Fruit fly (Drosophila melanogaster) whole organism, adult: ENCODE data around the gene mthl9.
A peak's percentile ranks its signal among the peaks of the same experiment; 100 is the strongest.

Experiments used
- CG11617 ChIP-seq: fragments of 200-800 bp; sonication (Bioruptor generic); optimal IDR thresholded peaks from 2 replicates; lab custom pipeline; 2017; ENCODE audit warnings: mild to moderate bottlenecking, missing biosample characterization, missing genetic modification reagents, missing genetic modification characterization
- CG12768 ChIP-seq: fragments of 200-800 bp; sonication (Bioruptor generic); optimal IDR thresholded peaks from 2 replicates; lab custom pipeline; 2017; ENCODE audit warnings: missing biosample characterization, missing genetic modification characterization, mild to moderate bottlenecking, moderate library complexity, missing genetic modification reagents
- CG14711 ChIP-seq: fragments of 200-800 bp; sonication (Bioruptor generic); optimal IDR thresholded peaks from 2 replicates; lab custom pipeline; 2018; ENCODE audit warnings: missing biosample characterization, mild to moderate bottlenecking, missing genetic modification characterization, moderate library complexity
- CG1620 ChIP-seq: fragments of 200-800 bp; sonication (Bioruptor generic); optimal IDR thresholded peaks from 2 replicates; lab custom pipeline; 2016; ENCODE audit warnings: missing biosample characterization, missing genetic modification characterization
- CG33017 ChIP-seq: fragments of 200-800 bp; sonication (Bioruptor generic); optimal IDR thresholded peaks from 2 replicates; lab custom pipeline; 2018; ENCODE audit warnings: missing biosample characterization, mild to moderate bottlenecking, missing genetic modification characterization, moderate library complexity
- CG5204 ChIP-seq: fragments of 200-800 bp; sonication (Bioruptor generic); optimal IDR thresholded peaks from 2 replicates; lab custom pipeline; 2016; ENCODE audit warnings: missing biosample characterization, missing genetic modification characterization
- CG7045 ChIP-seq: fragments of 200-800 bp; sonication (Bioruptor generic); optimal IDR thresholded peaks from 2 replicates; lab custom pipeline; 2017; ENCODE audit warnings: missing biosample characterization, mild to moderate bottlenecking, missing genetic modification characterization
- CG7101 ChIP-seq: fragments of 200-800 bp; sonication (Bioruptor generic); optimal IDR thresholded peaks from 2 replicates; lab custom pipeline; 2018; ENCODE audit warnings: missing biosample characterization, mild to moderate bottlenecking, missing genetic modification characterization, moderate library complexity
- Clk ChIP-seq: fragments of 200-800 bp; sonication (Bioruptor generic); optimal IDR thresholded peaks from 2 replicates; lab custom pipeline; 2017; ENCODE audit warnings: missing biosample characterization, missing genetic modification characterization
- Crg-1 ChIP-seq: fragments of 200-800 bp; sonication (Bioruptor generic); optimal IDR thresholded peaks from 2 replicates; lab custom pipeline; 2016; ENCODE audit warnings: missing biosample characterization, missing genetic modification characterization
- Hr96 ChIP-seq: fragments of 200-800 bp; sonication (Bioruptor generic); optimal IDR thresholded peaks from 2 replicates; lab custom pipeline; 2016; ENCODE audit warnings: missing biosample characterization, missing genetic modification characterization
- Mnt ChIP-seq: fragments of 200-800 bp; sonication (Bioruptor generic); optimal IDR thresholded peaks from 2 replicates; lab custom pipeline; 2016; ENCODE audit warnings: missing biosample characterization, mild to moderate bottlenecking, missing genetic modification characterization
- bab1 ChIP-seq: fragments of 200-800 bp; sonication (Bioruptor generic); optimal IDR thresholded peaks from 3 replicates; lab custom pipeline; 2019; ENCODE audit warnings: missing biosample characterization, mild to moderate bottlenecking, missing genetic modification characterization, moderate library complexity
- cic ChIP-seq: fragments of 200-800 bp; sonication (Bioruptor generic); optimal IDR thresholded peaks from 2 replicates; lab custom pipeline; 2017; ENCODE audit warnings: missing biosample characterization, mild to moderate bottlenecking, missing genetic modification characterization, moderate library complexity
- cnc ChIP-seq, 2 experiments: fragments of >200 bp; optimal IDR thresholded peaks; 2 replicates each; lab custom pipeline; 2017
- kay ChIP-seq: fragments of 200-800 bp; sonication (Bioruptor generic); peaks from one replicate; lab custom pipeline; 2016; ENCODE audit warnings: missing biosample characterization, missing genetic modification characterization, borderline replicate concordance
- ovo ChIP-seq: fragments of 200-800 bp; sonication (Bioruptor generic); optimal IDR thresholded peaks from 2 replicates; lab custom pipeline; 2016; ENCODE audit warnings: missing biosample characterization, missing genetic modification characterization
- pad ChIP-seq: fragments of 200-800 bp; sonication (Bioruptor generic); optimal IDR thresholded peaks from 3 replicates; lab custom pipeline; 2017; ENCODE audit warnings: missing biosample characterization, missing genetic modification characterization, mild to moderate bottlenecking, moderate library complexity, missing genetic modification reagents
- tj ChIP-seq: fragments of 200-800 bp; sonication (Bioruptor generic); optimal IDR thresholded peaks from 3 replicates; lab custom pipeline; 2017; ENCODE audit warnings: missing biosample characterization, mild to moderate bottlenecking, missing genetic modification characterization, moderate library complexity
- toe ChIP-seq: fragments of 200-800 bp; sonication (Bioruptor generic); optimal IDR thresholded peaks from 2 replicates; lab custom pipeline; 2016; ENCODE audit warnings: missing biosample characterization, missing genetic modification characterization

Gene mthl9

dm6 chr3L:349751-350150 is 17.6 kb upstream of the mthl9 start:
- TF ChIP-seq Clk (GFP tag; lab: Kevin White, UChicago) (no peak), cnc (optimal IDR thresholded peaks at IDR 0.05; lab: Kevin White, UChicago) (no peak), CG14711 (tag; lab: Kevin White, UChicago) (peak; percentile 34), cic (GFP tag; lab: Kevin White, UChicago) (peak; percentile 28), CG12768 (GFP tag; lab: Kevin White, UChicago) (no peak), CG5204 (GFP tag; lab: Kevin White, UChicago) (no peak), toe (GFP tag; lab: Kevin White, UChicago) (no peak), CG11617 (GFP tag; lab: Kevin White, UChicago) (no peak), kay (GFP tag; lab: Kevin White, UChicago) (no peak), pad (GFP tag; lab: Kevin White, UChicago) (no peak), CG7101 (tag; lab: Kevin White, UChicago) (peak; percentile 41), tj (GFP tag; lab: Kevin White, UChicago) (no peak), Mnt (GFP tag; lab: Kevin White, UChicago) (peak; percentile 5)

dm6 chr3L:348406-348743 is 16.3 kb upstream of the mthl9 start:
- TF ChIP-seq toe (GFP tag; lab: Kevin White, UChicago) (no peak), tj (GFP tag; lab: Kevin White, UChicago) (peak; percentile 40), CG12768 (GFP tag; lab: Kevin White, UChicago) (no peak), CG5204 (GFP tag; lab: Kevin White, UChicago) (no peak)

dm6 chr3L:347641-348405 is 15.7 kb upstream of the mthl9 start:
- TF ChIP-seq CG5204 (GFP tag; lab: Kevin White, UChicago): no peak
- TF ChIP-seq toe (GFP tag; lab: Kevin White, UChicago): no peak
- TF ChIP-seq CG7101 (tag; lab: Kevin White, UChicago): peak; percentile 37
- peak; percentile 25 for TF ChIP-seq CG7045 (GFP tag; lab: Kevin White, UChicago)
- TF ChIP-seq cnc (optimal IDR thresholded peaks at IDR 0.05; lab: Kevin White, UChicago): no peak
- peak; percentile 56 for TF ChIP-seq bab1 (GFP tag; lab: Kevin White, UChicago)
- TF ChIP-seq Hr96: no peak
- no peak for TF ChIP-seq cic (GFP tag; lab: Kevin White, UChicago)
- peak; percentile 66 for TF ChIP-seq tj (GFP tag; lab: Kevin White, UChicago)
- peak; percentile 96 for TF ChIP-seq pad (GFP tag; lab: Kevin White, UChicago)
- no peak for TF ChIP-seq Mnt (GFP tag; lab: Kevin White, UChicago)
- TF ChIP-seq CG11617 (GFP tag; lab: Kevin White, UChicago): peak; percentile 53
- TF ChIP-seq CG14711 (tag; lab: Kevin White, UChicago): peak; percentile 16
- TF ChIP-seq CG12768 (GFP tag; lab: Kevin White, UChicago): peak; percentile 37
- TF ChIP-seq CG1620 (GFP tag; lab: Kevin White, UChicago): peak; percentile 15
- no peak for TF ChIP-seq ovo
- peak; percentile 40 for TF ChIP-seq CG33017 (tag; lab: Kevin White, UChicago)
- TF ChIP-seq kay (GFP tag; lab: Kevin White, UChicago): no peak
- no peak for TF ChIP-seq Clk (GFP tag; lab: Kevin White, UChicago)
- peak; percentile 39 for TF ChIP-seq Crg-1 (GFP tag; lab: Kevin White, UChicago)

- peak; percentile 1 for TF ChIP-seq CG12768 (GFP tag; lab: Kevin White, UChicago)
- peak; percentile 74 for TF ChIP-seq toe (GFP tag; lab: Kevin White, UChicago)
- TF ChIP-seq Clk (GFP tag; lab: Kevin White, UChicago): peak; percentile 40
- TF ChIP-seq pad (GFP tag; lab: Kevin White, UChicago): no peak
- peak; percentile 31 for TF ChIP-seq ovo
- no peak for TF ChIP-seq CG7045 (GFP tag; lab: Kevin White, UChicago)
- no peak for TF ChIP-seq cnc (optimal IDR thresholded peaks at IDR 0.05; lab: Kevin White, UChicago)
- TF ChIP-seq bab1 (GFP tag; lab: Kevin White, UChicago): peak; percentile 67
- TF ChIP-seq CG14711 (tag; lab: Kevin White, UChicago): no peak
- TF ChIP-seq CG5204 (GFP tag; lab: Kevin White, UChicago): no peak
- peak; percentile 70 for TF ChIP-seq CG1620 (GFP tag; lab: Kevin White, UChicago)
- TF ChIP-seq CG11617 (GFP tag; lab: Kevin White, UChicago): peak; percentile 62
- no peak for TF ChIP-seq CG33017 (tag; lab: Kevin White, UChicago)
- TF ChIP-seq Hr96: peak; percentile 74
- peak; percentile 21 for TF ChIP-seq tj (GFP tag; lab: Kevin White, UChicago)
- TF ChIP-seq kay (GFP tag; lab: Kevin White, UChicago): peak; percentile 77
- peak; percentile 29 for TF ChIP-seq CG7101 (tag; lab: Kevin White, UChicago)
- peak; percentile 37 for TF ChIP-seq Crg-1 (GFP tag; lab: Kevin White, UChicago)
- TF ChIP-seq Mnt (GFP tag; lab: Kevin White, UChicago): peak; percentile 19
- peak; percentile 39 for TF ChIP-seq cic (GFP tag; lab: Kevin White, UChicago)
Observed at dm6 chr3L:346656-347640, 14.8 kb upstream of the mthl9 start, which contains the start of gene mth. Gene mth, minus strand, starts transcription at chr3L:346957.
